Worm (Caenorhabditis elegans): Measurements from ENCODE around the gene F22E5.20.

DNA sequence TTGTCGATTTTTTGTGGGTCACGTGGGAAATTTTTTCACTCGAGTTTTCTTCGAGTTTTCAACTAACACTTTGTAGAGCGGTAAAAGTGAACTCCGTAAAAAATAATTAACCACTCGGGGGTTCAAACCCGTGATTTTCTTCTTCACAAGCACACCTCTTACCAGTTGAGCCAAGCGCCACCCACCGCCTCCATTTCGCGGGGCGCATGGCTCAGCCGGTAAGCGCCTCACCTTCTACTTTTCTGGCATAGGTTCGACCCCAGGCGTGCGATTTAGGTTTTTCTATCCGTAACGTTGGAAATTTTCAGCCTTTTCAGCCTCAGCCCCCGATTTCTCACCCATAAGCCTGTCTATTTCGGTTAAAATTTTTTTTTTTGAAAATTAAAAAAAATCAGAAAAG is 48.6 kb upstream of the F22E5.20 start:
- TF ChIP-seq ama-1 (optimal IDR thresholded peaks at IDR 0.05) (no peak), hmbx-1 (tag; optimal IDR thresholded peaks at IDR 0.05) (no peak), B0310.2 (tag; optimal IDR thresholded peaks at IDR 0.05) (no peak), tbx-11 (GFP tag; IDR thresholded peaks at IDR 0.05) (no peak), ceh-13 (GFP tag; optimal IDR thresholded peaks at IDR 0.05) (no peak), tra-4 (tag; optimal IDR thresholded peaks at IDR 0.05) (no peak), hnd-1 (tag; optimal IDR thresholded peaks at IDR 0.05) (no peak)

All from whole organism, early embryonic.